Fruit fly (Drosophila melanogaster): Measurements from ENCODE around the gene Polr3C.

DNA sequence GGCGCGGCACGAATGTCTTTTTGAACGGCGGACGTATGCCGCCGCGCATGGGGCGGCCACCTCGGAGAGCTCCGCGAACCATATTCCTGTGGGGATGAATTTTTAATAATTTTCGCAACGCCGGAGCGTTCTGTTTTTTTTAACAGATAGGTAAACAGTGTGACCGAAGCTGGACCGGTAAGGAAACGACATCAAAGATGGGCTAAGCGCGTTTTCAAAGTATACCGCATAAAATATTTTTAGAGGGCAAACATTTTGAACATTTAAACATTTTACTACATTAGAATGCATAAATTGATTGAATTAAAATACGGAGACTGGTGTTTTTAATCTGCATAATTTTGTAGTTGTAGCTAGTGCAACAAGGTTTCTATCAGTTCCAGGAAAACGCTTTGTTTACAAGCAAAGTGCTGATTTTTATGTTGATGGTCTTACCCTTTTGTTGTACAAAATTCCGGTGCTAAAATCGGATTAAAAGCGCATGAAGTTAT is 31.0 kb upstream of the Polr3C start, which contains the start of the genes CG5641 and CG5245:
- TF ChIP-seq CG3065 (GFP tag; optimal IDR thresholded peaks at IDR 0.05) (no peak), CG6683 (GFP tag; optimal IDR thresholded peaks at IDR 0.05) (no peak), fd102C (GFP tag; optimal IDR thresholded peaks at IDR 0.05) (no peak), CG5245 (GFP tag; optimal IDR thresholded peaks at IDR 0.05) (no peak), pho (GFP tag; optimal IDR thresholded peaks at IDR 0.05) (no peak), Spps (tag; optimal IDR thresholded peaks at IDR 0.05) (no peak), trem (tag; optimal IDR thresholded peaks at IDR 0.05) (peak; percentile 51), zf30C (GFP tag; optimal IDR thresholded peaks at IDR 0.05) (no peak), pan (optimal IDR thresholded peaks at IDR 0.05) (no peak), pan (GFP tag; optimal IDR thresholded peaks at IDR 0.05 in 1 of 2, IDR thresholded peaks at IDR 0.05 in 1 of 2) (no peak), gt (GFP tag; IDR thresholded peaks at IDR 0.05) (no peak), CG6854 (GFP tag; optimal IDR thresholded peaks at IDR 0.05) (no peak), hkb (optimal IDR thresholded peaks at IDR 0.05) (peak; percentile 26), hkb (GFP tag; IDR thresholded peaks at IDR 0.05) (no peak)
